Worm (Caenorhabditis elegans) whole organism, early embryonic: ENCODE data around the gene C06G1.1.
A peak's percentile ranks its signal among the peaks of the same experiment; 100 is the strongest.

ENCODE experiments used
- B0310.2 ChIP-seq: sonication (generic microtip); optimal IDR thresholded peaks from 2 replicates; lab custom pipeline; 2016; ENCODE audit warnings: mild to moderate bottlenecking, missing genetic modification characterization, missing compliant biosample characterization
- F13C5.2 ChIP-seq: sonication (generic microtip); optimal IDR thresholded peaks from 2 replicates; lab custom pipeline; 2017; ENCODE audit warnings: mild to moderate bottlenecking, missing genetic modification characterization, inconsistent platforms, missing compliant biosample characterization
- aly-1 ChIP-seq: sonication (generic microtip); optimal IDR thresholded peaks from 2 replicates; lab custom pipeline; 2016; ENCODE audit warnings: missing genetic modification characterization, missing compliant biosample characterization
- ama-1 ChIP-seq: fragments of 150-350 bp; optimal IDR thresholded peaks from 2 replicates; lab custom pipeline; 2014
- ceh-13 ChIP-seq: fragments of 200-800 bp; sonication (Bioruptor generic); optimal IDR thresholded peaks from 2 replicates; lab custom pipeline; 2018; ENCODE audit warnings: mild to moderate bottlenecking, missing genetic modification characterization, missing compliant biosample characterization
- ceh-36 ChIP-seq: sonication (generic microtip); optimal IDR thresholded peaks from 2 replicates; lab custom pipeline; 2016; ENCODE audit warnings: missing genetic modification characterization, inconsistent platforms, missing compliant biosample characterization
- ets-7 ChIP-seq: sonication (generic microtip); optimal IDR thresholded peaks from 2 replicates; lab custom pipeline; 2016; ENCODE audit warnings: missing genotype, missing genetic modification characterization, missing compliant biosample characterization
- flt-1 ChIP-seq: fragments of 200-800 bp; sonication (Bioruptor generic); IDR thresholded peaks from 2 replicates; pipeline ENCODE4 v1.3.6; 2022; ENCODE audit warnings: missing genetic modification characterization, missing compliant biosample characterization
- hmbx-1 ChIP-seq: sonication (generic microtip); optimal IDR thresholded peaks from 2 replicates; lab custom pipeline; 2016; ENCODE audit warnings: mild to moderate bottlenecking, missing genetic modification characterization, missing compliant biosample characterization
- hmg-4 ChIP-seq: fragments of 200-800 bp; sonication (Bioruptor generic); optimal IDR thresholded peaks from 2 replicates; lab custom pipeline; 2018; ENCODE audit warnings: mild to moderate bottlenecking, missing genetic modification characterization, missing compliant biosample characterization
- hnd-1 ChIP-seq: sonication (generic microtip); optimal IDR thresholded peaks from 2 replicates; lab custom pipeline; 2016; ENCODE audit warnings: missing genetic modification characterization, missing compliant biosample characterization
- pes-1 ChIP-seq: fragments of 200-800 bp; sonication (Bioruptor generic); IDR thresholded peaks from 2 replicates; pipeline ENCODE4 v1.3.6; 2022; ENCODE audit warnings: missing genetic modification reagents, missing genetic modification characterization, missing compliant biosample characterization
- scrt-1 ChIP-seq: fragments of 200-800 bp; sonication (Bioruptor generic); IDR thresholded peaks from 2 replicates; pipeline ENCODE4 v1.3.6; 2022; ENCODE audit warnings: missing genetic modification characterization, missing compliant biosample characterization
- sea-1 ChIP-seq: fragments of 200-800 bp; sonication (Bioruptor generic); conservative IDR thresholded peaks from 2 replicates; pipeline ENCODE4 v1.3.6; 2022; ENCODE audit warnings: missing genetic modification characterization, missing compliant biosample characterization
- tbx-11 ChIP-seq: fragments of 200-800 bp; sonication (Bioruptor generic); IDR thresholded peaks from 2 replicates; pipeline ENCODE4 v1.3.6; 2022; ENCODE audit warnings: missing genetic modification characterization, missing compliant biosample characterization
- tbx-37 ChIP-seq: fragments of 200-800 bp; sonication (Bioruptor generic); conservative IDR thresholded peaks from 2 replicates; pipeline ENCODE4 v1.3.6; 2022; ENCODE audit warnings: missing genetic modification reagents, missing genetic modification characterization, missing compliant biosample characterization
- tra-4 ChIP-seq: sonication (generic microtip); optimal IDR thresholded peaks from 2 replicates; lab custom pipeline; 2017; ENCODE audit warnings: missing genetic modification characterization, missing compliant biosample characterization

Gene C06G1.1

ce11 chrX:16633052-16633451, at the start of gene C06G1.1:
C06G1.1 (plus strand) TSS chrX:16633352.
- TF ChIP-seq pes-1 (GFP tag; lab: Robert Waterston, UW) (no peak), ets-7 (no peak), tbx-11 (GFP tag; lab: Robert Waterston, UW) (no peak), F13C5.2 (tag; lab: Kevin White, UChicago) (no peak), tra-4 (tag; lab: Kevin White, UChicago) (no peak), B0310.2 (tag; lab: Kevin White, UChicago) (no peak)

- TF ChIP-seq tbx-37, result no peak
- no peak for TF ChIP-seq ceh-36
These were observed 45.0 kb upstream of the C06G1.1 start for ce11 chrX:16588102-16588501.

- TF ChIP-seq F13C5.2 (tag; lab: Kevin White, UChicago), result no peak
- TF ChIP-seq ceh-36, result no peak
- no peak for TF ChIP-seq ceh-13 (GFP tag; lab: Kevin White, UChicago)
- TF ChIP-seq scrt-1, result no peak
- no peak for TF ChIP-seq hnd-1 (tag; lab: Kevin White, UChicago)
- TF ChIP-seq hmg-4 (GFP tag; lab: Kevin White, UChicago), result no peak
- TF ChIP-seq flt-1 (GFP tag; lab: Robert Waterston, UW), result no peak
- TF ChIP-seq aly-1 (tag; lab: Kevin White, UChicago), result no peak
- TF ChIP-seq ets-7, result no peak
- no peak for TF ChIP-seq tbx-37
- no peak for TF ChIP-seq B0310.2 (tag; lab: Kevin White, UChicago)
- TF ChIP-seq hmbx-1 (tag; lab: Kevin White, UChicago), result no peak
- no peak for TF ChIP-seq sea-1
- TF ChIP-seq pes-1 (GFP tag; lab: Robert Waterston, UW), result no peak; the same call in 1 of the 2 replicates
- TF ChIP-seq tra-4 (tag; lab: Kevin White, UChicago), result no peak
- no peak for TF ChIP-seq tbx-11 (GFP tag; lab: Robert Waterston, UW)
These were observed 42.9 kb upstream of the C06G1.1 start for ce11 chrX:16590230-16590629.

ce11 chrX:16590803-16591202, 42.3 kb upstream of the C06G1.1 start:
- TF ChIP-seq aly-1 (tag; lab: Kevin White, UChicago), result peak; percentile 50
- no peak for TF ChIP-seq ets-7
- TF ChIP-seq hmbx-1 (tag; lab: Kevin White, UChicago), result peak; percentile 35
- peak; percentile 53 for TF ChIP-seq tra-4 (tag; lab: Kevin White, UChicago)
- peak; percentile 78 for TF ChIP-seq tbx-37
- TF ChIP-seq tbx-11 (GFP tag; lab: Robert Waterston, UW), result peak; percentile 81
- peak; percentile 82 for TF ChIP-seq scrt-1
- TF ChIP-seq F13C5.2 (tag; lab: Kevin White, UChicago), result peak; percentile 87
- TF ChIP-seq hmg-4 (GFP tag; lab: Kevin White, UChicago), result peak; percentile 83
- peak; percentile 43 for TF ChIP-seq ceh-36
- TF ChIP-seq hnd-1 (tag; lab: Kevin White, UChicago), result peak; percentile 59
- peak; percentile 71 for TF ChIP-seq ceh-13 (GFP tag; lab: Kevin White, UChicago)
- no peak for TF ChIP-seq ama-1
- peak; percentile 83 for TF ChIP-seq sea-1
- TF ChIP-seq pes-1 (GFP tag; lab: Robert Waterston, UW), result peak; percentile 89
- peak; percentile 69 for TF ChIP-seq B0310.2 (tag; lab: Kevin White, UChicago)
- TF ChIP-seq flt-1 (GFP tag; lab: Robert Waterston, UW), result peak; percentile 79

ce11 chrX:16591533-16591932, 41.6 kb upstream of the C06G1.1 start:
- TF ChIP-seq ceh-13 (GFP tag; lab: Kevin White, UChicago), result no peak

- TF ChIP-seq tbx-11 (GFP tag; lab: Robert Waterston, UW), result no peak
- TF ChIP-seq scrt-1, result no peak
- TF ChIP-seq flt-1 (GFP tag; lab: Robert Waterston, UW), result no peak
- no peak for TF ChIP-seq ceh-36
- TF ChIP-seq hnd-1 (tag; lab: Kevin White, UChicago), result no peak
- no peak for TF ChIP-seq ets-7
- TF ChIP-seq aly-1 (tag; lab: Kevin White, UChicago), result no peak
- TF ChIP-seq ceh-13 (GFP tag; lab: Kevin White, UChicago), result no peak
- TF ChIP-seq sea-1, result no peak
- no peak for TF ChIP-seq hmg-4 (GFP tag; lab: Kevin White, UChicago)
- no peak for TF ChIP-seq pes-1 (GFP tag; lab: Robert Waterston, UW)
- TF ChIP-seq tbx-37, result no peak
- no peak for TF ChIP-seq hmbx-1 (tag; lab: Kevin White, UChicago)
- TF ChIP-seq tra-4 (tag; lab: Kevin White, UChicago), result no peak
- no peak for TF ChIP-seq B0310.2 (tag; lab: Kevin White, UChicago)
- TF ChIP-seq ama-1, result no peak
- no peak for TF ChIP-seq F13C5.2 (tag; lab: Kevin White, UChicago)
These were observed 38.2 kb upstream of the C06G1.1 start, which contains the start of gene cdh-9 for ce11 chrX:16594931-16595330. cdh-9 (plus strand) TSS chrX:16595231.

ce11 chrX:16595522-16596282, 37.5 kb upstream of the C06G1.1 start:
- TF ChIP-seq ceh-36 (no peak), pes-1 (GFP tag; lab: Robert Waterston, UW) (no peak), hmg-4 (GFP tag; lab: Kevin White, UChicago) (no peak), tbx-37 (no peak), F13C5.2 (tag; lab: Kevin White, UChicago) (no peak), tbx-11 (GFP tag; lab: Robert Waterston, UW) (no peak)

- TF ChIP-seq ets-7, result no peak
- no peak for TF ChIP-seq ceh-36
- TF ChIP-seq pes-1 (GFP tag; lab: Robert Waterston, UW), result no peak
These were observed 36.2 kb upstream of the C06G1.1 start for ce11 chrX:16596972-16597371.
